Worm (Caenorhabditis elegans): ENCODE data around the gene cpar-1.

Gene cpar-1

DNA sequence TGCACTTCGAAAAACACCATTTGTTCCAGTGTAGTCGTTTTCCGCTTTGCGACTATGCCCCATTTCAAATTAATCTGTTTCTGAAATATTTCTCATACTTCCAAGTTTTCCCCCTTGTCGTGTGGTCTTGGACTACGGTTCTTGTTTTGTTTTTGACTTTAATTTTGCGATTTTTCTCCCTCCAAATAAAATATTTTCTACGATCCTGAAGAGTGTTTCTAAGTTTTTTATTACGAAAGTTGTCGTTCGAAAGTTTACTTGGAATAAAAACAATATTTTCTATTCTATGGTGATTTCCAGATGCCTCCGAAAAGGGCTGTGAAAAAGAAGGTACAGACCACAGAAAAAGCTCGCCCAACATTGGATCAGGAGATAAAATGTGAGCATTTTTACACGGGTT lies 34.0 kb downstream of the cpar-1 start, which contains the start of gene tag-342:
tag-342 (plus strand) TSS at position 301 of the 400 bp plus-strand sequence.
- TF ChIP-seq W03F9.2 (tag; optimal IDR thresholded peaks at IDR 0.05) = no peak
- TF ChIP-seq him-1 (tag; optimal IDR thresholded peaks at IDR 0.05) = no peak
- TF ChIP-seq dao-5 (tag; optimal IDR thresholded peaks at IDR 0.05) = no peak

DNA sequence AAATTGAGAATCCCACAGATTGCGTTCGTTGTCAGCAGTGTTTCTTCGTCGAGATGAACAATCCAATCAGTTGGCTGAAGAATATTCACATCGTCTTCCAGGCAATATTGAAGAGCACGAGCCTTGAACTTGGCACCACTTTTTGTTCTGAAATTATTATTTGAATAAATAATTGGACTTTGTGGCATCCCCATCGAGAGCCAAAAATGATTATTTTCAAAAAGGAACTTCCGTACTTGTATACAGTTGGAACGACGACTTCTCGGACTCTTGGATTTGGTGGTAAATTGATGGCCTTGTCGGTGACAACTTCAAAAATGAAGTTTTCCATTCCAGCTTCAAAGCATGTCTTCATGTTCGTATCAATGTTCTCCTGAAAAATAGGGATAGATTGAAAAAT lies 38.1 kb downstream of the cpar-1 start:
- TF ChIP-seq W03F9.2 (tag; optimal IDR thresholded peaks at IDR 0.05) = no peak
- TF ChIP-seq him-1 (tag; optimal IDR thresholded peaks at IDR 0.05) = no peak
- no peak for TF ChIP-seq dao-5 (tag; optimal IDR thresholded peaks at IDR 0.05)

DNA sequence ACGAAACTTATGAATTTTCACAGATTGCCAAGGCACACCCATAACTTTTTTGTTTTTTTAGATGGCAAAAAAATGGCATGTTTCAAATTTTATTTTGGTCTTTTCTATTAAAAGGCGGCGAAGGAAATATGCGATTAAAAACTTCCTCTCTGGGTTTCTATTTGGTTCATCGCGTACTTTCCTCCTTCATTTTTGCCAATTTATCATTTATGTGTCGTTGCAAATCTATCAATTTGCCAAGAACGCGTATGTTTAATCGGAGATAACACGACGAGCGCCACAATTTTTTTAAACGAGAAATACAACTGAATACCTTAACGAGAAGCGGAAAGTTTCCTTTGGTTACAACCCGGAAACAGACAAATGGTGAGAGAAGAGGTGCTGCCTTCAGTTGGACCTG lies 38.6 kb downstream of the cpar-1 start:
- no peak for TF ChIP-seq dao-5 (tag; optimal IDR thresholded peaks at IDR 0.05)
- no peak for TF ChIP-seq W03F9.2 (tag; optimal IDR thresholded peaks at IDR 0.05)
- no peak for TF ChIP-seq him-1 (tag; optimal IDR thresholded peaks at IDR 0.05)

DNA sequence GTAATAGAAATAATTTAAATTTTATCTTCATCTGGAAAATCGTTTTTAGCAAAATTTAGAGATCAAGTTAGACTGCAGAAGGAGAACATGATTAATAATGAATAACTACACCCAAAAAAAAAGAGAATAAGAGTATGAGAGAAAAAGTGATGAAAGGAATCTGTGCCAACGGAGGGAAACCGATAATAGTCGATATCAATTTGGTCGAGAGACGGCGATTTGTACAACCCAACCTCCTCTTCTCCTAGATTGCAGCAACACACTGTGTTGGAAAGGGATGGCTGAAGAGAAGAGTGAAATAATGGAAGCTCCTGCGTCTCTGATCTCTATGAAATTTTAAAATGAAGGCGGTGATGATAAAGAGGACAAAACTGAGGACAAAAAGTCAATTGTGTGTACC lies 40.6 kb downstream of the cpar-1 start:
- TF ChIP-seq dao-5 (tag; optimal IDR thresholded peaks at IDR 0.05) (no peak), him-1 (tag; optimal IDR thresholded peaks at IDR 0.05) (no peak)

DNA sequence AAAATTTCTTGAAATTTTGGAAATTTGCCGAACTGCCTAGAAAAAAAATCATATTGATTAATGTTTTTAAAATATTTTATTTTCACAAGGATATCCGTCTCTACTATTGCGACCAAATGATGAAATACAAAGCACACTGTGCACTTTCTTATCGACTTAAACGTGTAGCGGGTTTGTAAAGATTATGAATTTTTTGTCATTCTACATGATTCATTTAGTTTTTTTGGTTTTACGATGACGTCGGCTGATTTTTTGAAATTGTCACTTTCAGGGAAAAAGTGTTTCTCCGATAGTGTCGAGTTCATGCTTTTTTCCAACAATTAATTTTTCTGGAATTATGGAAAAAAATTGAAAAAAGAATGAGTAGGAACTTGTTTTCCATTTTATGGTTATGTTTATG lies 42.7 kb downstream of the cpar-1 start:
- TF ChIP-seq him-1 (tag; optimal IDR thresholded peaks at IDR 0.05) (no peak), W03F9.2 (tag; optimal IDR thresholded peaks at IDR 0.05) (no peak)

DNA sequence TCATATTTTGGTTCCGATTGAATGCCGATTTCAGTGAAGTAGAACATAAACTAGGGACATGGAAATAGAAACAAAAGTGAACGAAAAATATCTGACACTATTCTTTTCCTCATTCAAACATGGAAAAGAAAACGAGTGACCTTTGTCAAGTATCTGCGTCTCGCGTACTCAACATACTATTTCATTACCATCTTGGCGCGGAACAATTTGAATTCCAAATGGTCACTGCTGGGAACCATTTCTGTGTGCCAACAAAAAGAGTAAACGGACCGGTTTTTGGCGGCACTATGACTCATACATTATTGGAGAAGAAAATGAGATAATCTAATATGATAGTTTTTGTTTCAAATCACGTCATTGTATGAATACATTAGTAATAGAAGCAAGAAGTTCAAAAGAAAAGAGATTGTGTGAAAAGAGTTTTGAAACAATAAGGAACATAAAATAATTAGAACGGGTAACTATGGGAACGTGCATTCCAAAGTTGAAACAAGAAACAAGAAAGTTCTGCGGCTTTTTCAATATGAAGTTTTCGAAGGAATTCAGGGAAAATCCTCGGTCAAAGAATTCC lies 48.7 kb downstream of the cpar-1 start:
- TF ChIP-seq W03F9.2 (tag; optimal IDR thresholded peaks at IDR 0.05) (no peak), him-1 (tag; optimal IDR thresholded peaks at IDR 0.05) (no peak), dao-5 (tag; optimal IDR thresholded peaks at IDR 0.05) (no peak)

DNA sequence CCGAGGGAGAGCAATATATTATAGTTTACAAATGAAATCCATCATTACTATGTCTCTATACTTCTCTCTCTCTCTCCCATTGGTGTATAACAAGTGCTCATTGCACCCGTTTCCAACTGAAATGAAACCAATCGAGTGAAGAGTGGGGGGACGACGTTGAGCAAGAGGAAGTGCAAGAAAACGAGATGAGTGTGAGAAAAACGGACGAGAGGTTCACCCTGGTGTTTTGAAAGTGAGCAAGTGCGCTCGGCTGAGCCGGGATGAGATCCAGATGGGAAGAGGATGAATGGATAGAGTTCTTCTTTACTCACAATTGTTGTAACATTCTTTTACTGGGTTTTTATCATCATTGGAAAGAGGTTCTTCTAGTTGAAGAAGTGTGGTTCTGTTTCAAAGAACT lies 49.9 kb downstream of the cpar-1 start:
- no peak for TF ChIP-seq W03F9.2 (tag; optimal IDR thresholded peaks at IDR 0.05)
